Fruit fly (Drosophila melanogaster) whole organism, embryonic: Measurements from ENCODE around the gene CG15170.
A peak's percentile ranks its signal among the peaks of the same experiment; 100 is the strongest.

ENCODE experiments used
- ATbp ChIP-seq: fragments of 200-800 bp; sonication (Bioruptor generic); optimal IDR thresholded peaks from 2 replicates; lab custom pipeline; 2017; ENCODE audit warnings: missing biosample characterization, mild to moderate bottlenecking, missing genetic modification characterization, missing genetic modification reagents
- Abd-B ChIP-seq: fragments of 200-800 bp; sonication (Bioruptor generic); optimal IDR thresholded peaks from 2 replicates; lab custom pipeline; 2018; ENCODE audit warnings: missing biosample characterization, mild to moderate bottlenecking, missing genetic modification characterization, moderate library complexity
- Asciz ChIP-seq: fragments of 200-800 bp; sonication (Bioruptor generic); optimal IDR thresholded peaks from 2 replicates; lab custom pipeline; 2017; ENCODE audit warnings: missing biosample characterization, mild to moderate bottlenecking, missing genetic modification characterization, missing genetic modification reagents
- Bgb ChIP-seq: fragments of 200-800 bp; sonication (Bioruptor generic); IDR thresholded peaks from 2 replicates; pipeline ENCODE4 v1.3.6; 2022; ENCODE audit warnings: missing biosample characterization, missing genetic modification characterization; ENCODE audit not compliant: partially characterized antibody
- Bteb2 ChIP-seq: fragments of 200-800 bp; sonication (Bioruptor generic); optimal IDR thresholded peaks from 2 replicates; lab custom pipeline; 2016; ENCODE audit warnings: missing biosample characterization, missing genetic modification characterization
- C15 ChIP-seq: fragments of 200-800 bp; sonication (Bioruptor generic); IDR thresholded peaks from 3 replicates; pipeline ENCODE4 v1.3.6; 2022; ENCODE audit warnings: missing biosample characterization, missing genetic modification characterization
- CG11247 ChIP-seq: fragments of 200-800 bp; sonication (Bioruptor generic); IDR thresholded peaks from 2 replicates; pipeline ENCODE4 v1.3.6; 2022; ENCODE audit warnings: missing biosample characterization, missing genetic modification characterization
- CG12299 ChIP-seq: fragments of 200-800 bp; sonication (Bioruptor generic); optimal IDR thresholded peaks from 2 replicates; lab custom pipeline; 2018; ENCODE audit warnings: missing biosample characterization, mild to moderate bottlenecking, missing genetic modification characterization
- CG1233 ChIP-seq: fragments of 200-800 bp; sonication (Bioruptor generic); optimal IDR thresholded peaks from 4 replicates; lab custom pipeline; 2018; ENCODE audit warnings: missing biosample characterization, mild to moderate bottlenecking, missing genetic modification characterization
- CG13296 ChIP-seq: fragments of 200-800 bp; sonication (Bioruptor generic); optimal IDR thresholded peaks from 3 replicates; lab custom pipeline; 2018; ENCODE audit warnings: missing biosample characterization, mild to moderate bottlenecking, missing genetic modification characterization
- CG14050 ChIP-seq: fragments of 200-800 bp; sonication (Bioruptor generic); IDR thresholded peaks from 3 replicates; pipeline ENCODE4 v1.3.6; 2022; ENCODE audit warnings: missing biosample characterization, missing genetic modification characterization
- CG14860 ChIP-seq: fragments of 200-800 bp; sonication (Bioruptor generic); IDR thresholded peaks from 3 replicates; pipeline ENCODE4 v1.3.6; 2022; ENCODE audit warnings: missing biosample characterization, missing genetic modification characterization; ENCODE audit not compliant: partially characterized antibody
- CG17568 ChIP-seq: fragments of 200-800 bp; sonication (Bioruptor generic); optimal IDR thresholded peaks from 2 replicates; lab custom pipeline; 2018; ENCODE audit warnings: missing biosample characterization, mild to moderate bottlenecking, missing genetic modification characterization, moderate library complexity
- CG17912 ChIP-seq: fragments of 200-800 bp; sonication (Bioruptor generic); optimal IDR thresholded peaks from 2 replicates; lab custom pipeline; 2018; ENCODE audit warnings: missing biosample characterization, mild to moderate bottlenecking, missing genetic modification characterization
- CG2120 ChIP-seq: fragments of 200-800 bp; sonication (Bioruptor generic); optimal IDR thresholded peaks from 3 replicates; lab custom pipeline; 2016; ENCODE audit warnings: missing biosample characterization, missing genetic modification characterization
- CG2129 ChIP-seq: fragments of 200-800 bp; sonication (Bioruptor generic); IDR thresholded peaks from 2 replicates; pipeline ENCODE4 v1.3.6; 2022; ENCODE audit warnings: missing biosample characterization, missing genetic modification characterization; ENCODE audit not compliant: partially characterized antibody
- CG2199 ChIP-seq: fragments of 200-800 bp; sonication (Bioruptor generic); IDR thresholded peaks from 3 replicates; pipeline ENCODE4 v1.3.6; 2022; ENCODE audit warnings: missing biosample characterization, missing genetic modification characterization
- CG2712 ChIP-seq: fragments of 200-800 bp; optimal IDR thresholded peaks from 3 replicates; lab custom pipeline; 2019; ENCODE audit warnings: missing biosample characterization, mild to moderate bottlenecking, missing genetic modification characterization, moderate library complexity
- CG33213 ChIP-seq: fragments of 200-800 bp; sonication (Bioruptor generic); optimal IDR thresholded peaks from 3 replicates; lab custom pipeline; 2016; ENCODE audit warnings: missing biosample characterization, missing genetic modification characterization
- CG4360 ChIP-seq: fragments of 200-800 bp; sonication (Bioruptor generic); IDR thresholded peaks from 2 replicates; pipeline ENCODE4 v1.3.6; 2022; ENCODE audit warnings: missing biosample characterization, missing genetic modification characterization
- CG7271 ChIP-seq: fragments of 200-800 bp; sonication (Bioruptor generic); optimal IDR thresholded peaks from 2 replicates; lab custom pipeline; 2018; ENCODE audit warnings: missing biosample characterization, mild to moderate bottlenecking, missing genetic modification characterization, moderate library complexity
- CG8388 ChIP-seq: fragments of 200-800 bp; sonication (Bioruptor generic); optimal IDR thresholded peaks from 2 replicates; lab custom pipeline; 2019; ENCODE audit warnings: missing biosample characterization, mild to moderate bottlenecking, missing genetic modification characterization, moderate library complexity
- CG9797 ChIP-seq: fragments of 200-800 bp; sonication (Bioruptor generic); optimal IDR thresholded peaks from 3 replicates; lab custom pipeline; 2018; ENCODE audit warnings: missing biosample characterization, mild to moderate bottlenecking, missing genetic modification characterization
- CG9817 ChIP-seq: fragments of 200-800 bp; sonication (Bioruptor generic); optimal IDR thresholded peaks from 2 replicates; lab custom pipeline; 2018; ENCODE audit warnings: missing biosample characterization, mild to moderate bottlenecking, missing genetic modification characterization, moderate library complexity
- CG9876 ChIP-seq: fragments of 200-800 bp; sonication (Bioruptor generic); optimal IDR thresholded peaks from 2 replicates; lab custom pipeline; 2016; ENCODE audit warnings: missing biosample characterization, missing genetic modification characterization
- Dbx ChIP-seq: fragments of 200-800 bp; sonication (Bioruptor generic); IDR thresholded peaks from 3 replicates; pipeline ENCODE4 v1.3.6; 2022; ENCODE audit warnings: missing biosample characterization, missing genetic modification characterization
- Dfd ChIP-seq, 2 experiments: fragments of >200 bp; optimal IDR thresholded peaks; 2 replicates each; lab custom pipeline; 2017; ENCODE audit warnings: missing biosample characterization in 2 of 2, missing genetic modification characterization in 2 of 2
- Doc3 ChIP-seq: fragments of 200-800 bp; sonication (Bioruptor generic); IDR thresholded peaks from 3 replicates; pipeline ENCODE4 v1.3.6; 2022; ENCODE audit warnings: missing biosample characterization, missing genetic modification characterization; ENCODE audit not compliant: partially characterized antibody
- Ets65A ChIP-seq: fragments of 200-800 bp; sonication (Bioruptor generic); peaks from one replicate; lab custom pipeline; 2016; ENCODE audit warnings: missing biosample characterization, missing genetic modification characterization
- H2.0 ChIP-seq: fragments of 200-800 bp; sonication (Bioruptor generic); IDR thresholded peaks from 2 replicates; pipeline ENCODE4 v1.3.6; 2022; ENCODE audit warnings: missing biosample characterization, missing genetic modification characterization
- HLHmδ ChIP-seq: fragments of 200-800 bp; sonication (Bioruptor generic); optimal IDR thresholded peaks from 2 replicates; lab custom pipeline; 2018; ENCODE audit warnings: missing biosample characterization, mild to moderate bottlenecking, missing genetic modification characterization, moderate library complexity
- Hr51 ChIP-seq, 2 experiments: fragments of 200-800 bp; sonication (Bioruptor generic); optimal IDR thresholded peaks; 2 replicates in 1 of 2; 3 replicates in 1 of 2; lab custom pipeline; 2016 to 2018; ENCODE audit warnings: missing biosample characterization in 2 of 2, missing genetic modification characterization in 2 of 2, mild to moderate bottlenecking in 1 of 2, moderate library complexity in 1 of 2
- Lhr ChIP-seq: fragments of 200-800 bp; sonication (Bioruptor generic); optimal IDR thresholded peaks from 3 replicates; lab custom pipeline; 2017; ENCODE audit warnings: mild to moderate bottlenecking, missing biosample characterization, missing genetic modification reagents, missing genetic modification characterization
- NFAT ChIP-seq: fragments of 200-800 bp; sonication (Bioruptor generic); IDR thresholded peaks from 2 replicates; pipeline ENCODE4 v1.3.6; 2022; ENCODE audit warnings: missing biosample characterization, missing genetic modification characterization
- Nf-YB ChIP-seq: fragments of 200-800 bp; sonication (Bioruptor generic); optimal IDR thresholded peaks from 3 replicates; lab custom pipeline; 2019; ENCODE audit warnings: missing biosample characterization, mild to moderate bottlenecking, missing genetic modification characterization, moderate library complexity
- Poxn ChIP-seq: fragments of 200-800 bp; sonication (Bioruptor generic); IDR thresholded peaks from 2 replicates; pipeline ENCODE4 v1.3.6; 2022; ENCODE audit warnings: missing biosample characterization, missing genetic modification characterization
- Rfx ChIP-seq: fragments of 200-800 bp; sonication (Bioruptor generic); IDR thresholded peaks from 2 replicates; pipeline ENCODE4 v1.3.6; 2022; ENCODE audit warnings: missing biosample characterization, missing genetic modification characterization
- TFAM ChIP-seq: fragments of 200-800 bp; sonication (Bioruptor generic); optimal IDR thresholded peaks from 2 replicates; lab custom pipeline; 2017; ENCODE audit warnings: missing biosample characterization, missing genetic modification characterization, inconsistent platforms
- cato ChIP-seq: fragments of 200-800 bp; sonication (Bioruptor generic); optimal IDR thresholded peaks from 2 replicates; lab custom pipeline; 2016; ENCODE audit warnings: missing biosample characterization, missing genetic modification characterization, borderline replicate concordance
- ems ChIP-seq: fragments of 200-800 bp; sonication (Bioruptor generic); optimal IDR thresholded peaks from 3 replicates; lab custom pipeline; 2016; ENCODE audit warnings: missing biosample characterization, missing genetic modification characterization
- hbn ChIP-seq: fragments of 200-800 bp; sonication (Bioruptor generic); IDR thresholded peaks from 2 replicates; pipeline ENCODE4 v1.3.6; 2022; ENCODE audit warnings: missing biosample characterization, missing genetic modification characterization; ENCODE audit not compliant: partially characterized antibody
- insv ChIP-seq, 2 experiments: fragments of 200-800 bp; sonication (Bioruptor generic); optimal IDR thresholded peaks; 3 replicates each; lab custom pipeline; 2016 to 2018; ENCODE audit warnings: missing biosample characterization in 2 of 2, missing genetic modification characterization in 2 of 2
- kah ChIP-seq: fragments of 200-800 bp; sonication (Bioruptor generic); optimal IDR thresholded peaks from 2 replicates; lab custom pipeline; 2018; ENCODE audit warnings: missing biosample characterization, mild to moderate bottlenecking, missing genetic modification characterization
- pita ChIP-seq: fragments of 200-800 bp; sonication (Bioruptor generic); optimal IDR thresholded peaks from 2 replicates; lab custom pipeline; 2017; ENCODE audit warnings: missing biosample characterization, mild to moderate bottlenecking, missing genetic modification characterization
- ranshi ChIP-seq: fragments of 200-800 bp; sonication (Bioruptor generic); IDR thresholded peaks from 2 replicates; pipeline ENCODE4 v1.3.6; 2022; ENCODE audit warnings: missing biosample characterization, missing genetic modification characterization
- shn ChIP-seq: fragments of 200-800 bp; sonication (Bioruptor generic); optimal IDR thresholded peaks from 3 replicates; lab custom pipeline; 2016; ENCODE audit warnings: missing biosample characterization, missing genetic modification characterization
- sim ChIP-seq: fragments of 200-800 bp; sonication (Bioruptor generic); IDR thresholded peaks from 2 replicates; pipeline ENCODE4 v1.3.6; 2022; ENCODE audit warnings: missing biosample characterization, missing genetic modification characterization
- stwl ChIP-seq: fragments of 200-800 bp; sonication (Bioruptor generic); optimal IDR thresholded peaks from 3 replicates; lab custom pipeline; 2018; ENCODE audit warnings: missing biosample characterization, mild to moderate bottlenecking, missing genetic modification characterization, moderate library complexity
- tna ChIP-seq: fragments of 200-800 bp; sonication (Bioruptor generic); IDR thresholded peaks from 2 replicates; pipeline ENCODE4 v1.3.6; 2022; ENCODE audit warnings: missing biosample characterization, missing genetic modification characterization; ENCODE audit not compliant: partially characterized antibody
- z ChIP-seq: fragments of 200-800 bp; sonication (Bioruptor generic); IDR thresholded peaks from 3 replicates; pipeline ENCODE4 v1.3.6; 2022; ENCODE audit warnings: missing biosample characterization, missing genetic modification characterization

The CG15170 gene

dm6 chr2L:19009130-19009529 lies 19.1 kb upstream of the CG15170 start, which contains the start of gene RpL30 (continued):
- TF ChIP-seq pita (GFP tag; lab: Kevin White, UChicago) (peak; percentile 100), stwl (tag; lab: Kevin White, UChicago) (peak; percentile 78), cato (GFP tag; lab: Kevin White, UChicago) (peak; percentile 9), Rfx (GFP tag; lab: Robert Waterston, UW) (peak; percentile 93), CG9797 (peak; percentile 100), CG17912 (peak; percentile 95), Bgb (GFP tag; lab: Robert Waterston, UW) (peak; percentile 76), CG2199 (GFP tag; lab: Robert Waterston, UW) (peak; percentile 86), Doc3 (peak; percentile 26; the same call in 1 of the 3 replicates), z (GFP tag; lab: Robert Waterston, UW) (peak; percentile 71; the same call in 2 of the 3 replicates), sim (GFP tag; lab: Robert Waterston, UW) (peak; percentile 75), Poxn (GFP tag; lab: Robert Waterston, UW) (no peak), CG14050 (peak; percentile 82), kah (GFP tag; lab: Kevin White, UChicago) (peak; percentile 88), CG4360 (GFP tag; lab: Robert Waterston, UW) (peak; percentile 70), tna (no peak), Ets65A (peak; percentile 99), Dbx (peak; percentile 94), Dfd (GFP tag; optimal IDR thresholded peaks at IDR 0.05; lab: Kevin White, UChicago) (no peak), shn (GFP tag; lab: Kevin White, UChicago) (peak; percentile 87), CG17568 (GFP tag; lab: Kevin White, UChicago) (peak; percentile 91), CG2120 (peak; percentile 81), CG2712 (tag; lab: Kevin White, UChicago) (peak; percentile 87), C15 (peak; percentile 85; the same call in 2 of the 3 replicates), CG2129 (GFP tag; lab: Robert Waterston, UW) (no peak), NFAT (peak; percentile 86), TFAM (GFP tag; lab: Kevin White, UChicago) (peak; percentile 69), Nf-YB (peak; percentile 80), CG9817 (peak; percentile 80), insv (GFP tag; optimal IDR thresholded peaks at IDR 0.05; lab: Kevin White, UChicago) (peak in 1 of 2 experiments; percentile 84), H2.0 (GFP tag; lab: Robert Waterston, UW) (peak; percentile 84), Abd-B (peak; percentile 85), ems (peak; percentile 88), ATbp (GFP tag; lab: Kevin White, UChicago) (peak; percentile 91), CG9876 (GFP tag; lab: Kevin White, UChicago) (peak; percentile 94), CG11247 (GFP tag; lab: Robert Waterston, UW) (peak; percentile 81), Asciz (GFP tag; lab: Kevin White, UChicago) (peak; percentile 90), CG7271 (tag; lab: Kevin White, UChicago) (peak; percentile 95), Hr51 (GFP tag; optimal IDR thresholded peaks at IDR 0.05; lab: Kevin White, UChicago) (peak; percentile 79 to 84), CG14860 (no peak), ranshi (GFP tag; lab: Robert Waterston, UW) (peak; percentile 89), Bteb2 (GFP tag; lab: Kevin White, UChicago) (peak; percentile 88), CG1233 (GFP tag; lab: Kevin White, UChicago) (peak; percentile 93), Lhr (GFP tag; lab: Kevin White, UChicago) (peak; percentile 99), CG8388 (GFP tag; lab: Kevin White, UChicago) (peak; percentile 82), CG33213 (peak; percentile 98), HLHmδ (peak; percentile 99), CG12299 (tag; lab: Kevin White, UChicago) (peak; percentile 92), CG13296 (GFP tag; lab: Kevin White, UChicago) (peak; percentile 94), hbn (GFP tag; lab: Robert Waterston, UW) (peak; percentile 58)
